Worm (Caenorhabditis elegans) whole organism, L4/young adult: ENCODE data around the gene C05C12.6.

Source experiments
- W03F9.2 ChIP-seq: fragments of 150-350 bp; optimal IDR thresholded peaks from 2 replicates; lab custom pipeline; 2014; ENCODE audit warnings: missing biosample characterization, missing genetic modification characterization
- dao-5 ChIP-seq: sonication (generic microtip); optimal IDR thresholded peaks from 2 replicates; lab custom pipeline; 2016; ENCODE audit warnings: missing genotype, missing genetic modification characterization, moderate library complexity, missing compliant biosample characterization

DNA sequence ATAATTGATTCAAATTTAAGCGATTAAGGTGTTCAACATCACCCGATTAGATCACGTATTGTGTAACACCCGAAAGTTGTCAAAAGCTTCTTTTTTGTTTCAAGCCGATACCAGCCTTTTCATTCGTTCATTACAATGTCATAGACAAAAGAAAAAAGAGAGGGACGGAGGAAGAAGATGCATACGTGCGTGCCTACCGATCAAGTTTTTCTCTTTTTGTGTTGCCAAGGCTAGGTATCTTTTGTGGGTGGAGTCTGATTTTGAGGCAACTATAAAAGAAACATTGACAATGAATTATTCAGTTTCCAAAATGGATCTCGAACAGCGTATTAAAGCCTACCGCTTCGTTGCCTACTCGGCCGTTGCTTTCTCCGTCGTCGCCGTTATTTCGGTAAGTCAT is 16.1 kb downstream of the C05C12.6 start, which contains the start of gene col-125:
- TF ChIP-seq dao-5 (tag; lab: Kevin White, UChicago) (no peak), W03F9.2 (tag; lab: Kevin White, UChicago) (no peak)
